Fruit fly (Drosophila melanogaster) whole organism, embryonic: Measurements from ENCODE around the gene Seipin.

Experiments used
- Ada2b ChIP-seq: fragments of 200-800 bp; sonication (Bioruptor generic); IDR thresholded peaks from 2 replicates; pipeline ENCODE4 v1.3.6; 2022; ENCODE audit warnings: missing biosample characterization, missing genetic modification characterization
- BEAF-32 ChIP-seq: fragments of 200-800 bp; sonication (Bioruptor generic); optimal IDR thresholded peaks from 3 replicates; lab custom pipeline; 2017; ENCODE audit warnings: missing biosample characterization, missing genetic modification characterization, mild to moderate bottlenecking, moderate library complexity, missing genetic modification reagents
- Bgb ChIP-seq: fragments of 200-800 bp; sonication (Bioruptor generic); IDR thresholded peaks from 2 replicates; pipeline ENCODE4 v1.3.6; 2022; ENCODE audit warnings: missing biosample characterization, missing genetic modification characterization; ENCODE audit not compliant: partially characterized antibody
- CG10543 ChIP-seq: fragments of 200-800 bp; sonication (Bioruptor generic); optimal IDR thresholded peaks from 3 replicates; lab custom pipeline; 2017; ENCODE audit warnings: missing biosample characterization, mild to moderate bottlenecking, missing genetic modification characterization, moderate library complexity
- CG10959 ChIP-seq: fragments of 200-800 bp; sonication (Bioruptor generic); IDR thresholded peaks from 2 replicates; pipeline ENCODE4 v1.3.6; 2022; ENCODE audit warnings: missing biosample characterization, missing genetic modification characterization
- CG12659 ChIP-seq: fragments of 200-800 bp; sonication (Bioruptor generic); optimal IDR thresholded peaks from 3 replicates; lab custom pipeline; 2017; ENCODE audit warnings: mild to moderate bottlenecking, missing biosample characterization, missing genetic modification reagents, missing genetic modification characterization
- CG13296 ChIP-seq: fragments of 200-800 bp; sonication (Bioruptor generic); optimal IDR thresholded peaks from 3 replicates; lab custom pipeline; 2018; ENCODE audit warnings: missing biosample characterization, mild to moderate bottlenecking, missing genetic modification characterization
- CG15514 ChIP-seq: fragments of 200-800 bp; sonication (Bioruptor generic); optimal IDR thresholded peaks from 3 replicates; lab custom pipeline; 2017; ENCODE audit warnings: missing biosample characterization, missing genetic modification characterization, mild to moderate bottlenecking, moderate library complexity, missing genetic modification reagents
- CG17186 ChIP-seq: fragments of 200-800 bp; sonication (Bioruptor generic); optimal IDR thresholded peaks from 3 replicates; lab custom pipeline; 2017; ENCODE audit warnings: missing biosample characterization, missing genetic modification reagents, missing genetic modification characterization
- CG18262 ChIP-seq: fragments of 200-800 bp; optimal IDR thresholded peaks from 3 replicates; lab custom pipeline; 2019; ENCODE audit warnings: missing biosample characterization, mild to moderate bottlenecking, missing genetic modification characterization, moderate library complexity
- CG2712 ChIP-seq: fragments of 200-800 bp; optimal IDR thresholded peaks from 3 replicates; lab custom pipeline; 2019; ENCODE audit warnings: missing biosample characterization, mild to moderate bottlenecking, missing genetic modification characterization, moderate library complexity
- CG30020 ChIP-seq: fragments of 200-800 bp; optimal IDR thresholded peaks from 2 replicates; lab custom pipeline; 2019; ENCODE audit warnings: missing biosample characterization, mild to moderate bottlenecking, missing genetic modification characterization, moderate library complexity
- CG31224 ChIP-seq: fragments of 200-800 bp; sonication (Bioruptor generic); IDR thresholded peaks from 2 replicates; pipeline ENCODE4 v1.3.6; 2022; ENCODE audit warnings: missing biosample characterization, missing genetic modification characterization
- CG31365 ChIP-seq: fragments of 200-800 bp; sonication (Bioruptor generic); optimal IDR thresholded peaks from 2 replicates; lab custom pipeline; 2018; ENCODE audit warnings: missing biosample characterization, mild to moderate bottlenecking, missing genetic modification characterization
- CG3163 ChIP-seq: fragments of 200-800 bp; sonication (Bioruptor generic); optimal IDR thresholded peaks from 3 replicates; lab custom pipeline; 2016; ENCODE audit warnings: missing biosample characterization, missing genetic modification characterization
- CG32532 ChIP-seq: fragments of 200-800 bp; sonication (Bioruptor generic); IDR thresholded peaks from 2 replicates; pipeline ENCODE4 v1.3.6; 2022; ENCODE audit warnings: missing biosample characterization, missing genetic modification characterization
- CG32767 ChIP-seq: fragments of 200-800 bp; sonication (Bioruptor generic); IDR thresholded peaks from 2 replicates; pipeline ENCODE4 v1.3.6; 2022; ENCODE audit warnings: missing biosample characterization, missing genetic modification characterization
- CG34224 ChIP-seq: fragments of 200-800 bp; sonication (Bioruptor generic); IDR thresholded peaks from 3 replicates; pipeline ENCODE4 v1.3.6; 2022; ENCODE audit warnings: missing biosample characterization, missing genetic modification characterization; ENCODE audit not compliant: partially characterized antibody
- CG34376 ChIP-seq: fragments of 200-800 bp; sonication (Bioruptor generic); optimal IDR thresholded peaks from 2 replicates; lab custom pipeline; 2018; ENCODE audit warnings: missing biosample characterization, mild to moderate bottlenecking, missing genetic modification characterization
- CG3847 ChIP-seq: fragments of 200-800 bp; sonication (Bioruptor generic); IDR thresholded peaks from 2 replicates; pipeline ENCODE4 v1.3.6; 2022; ENCODE audit warnings: missing biosample characterization, missing genetic modification characterization
- CG4282 ChIP-seq: fragments of 200-800 bp; sonication (Bioruptor generic); optimal IDR thresholded peaks from 2 replicates; lab custom pipeline; 2016; ENCODE audit warnings: missing biosample characterization, missing genetic modification characterization
- CG4854 ChIP-seq: fragments of 200-800 bp; sonication (Bioruptor generic); optimal IDR thresholded peaks from 2 replicates; lab custom pipeline; 2016; ENCODE audit warnings: missing biosample characterization, missing genetic modification characterization, inconsistent platforms
- CG6813 ChIP-seq: fragments of 200-800 bp; sonication (Bioruptor generic); optimal IDR thresholded peaks from 2 replicates; lab custom pipeline; 2017; ENCODE audit warnings: missing biosample characterization, missing genetic modification characterization, mild to moderate bottlenecking, moderate library complexity, missing genetic modification reagents
- CG7372 ChIP-seq: fragments of 200-800 bp; sonication (Bioruptor generic); IDR thresholded peaks from 2 replicates; pipeline ENCODE4 v1.3.6; 2022; ENCODE audit warnings: missing biosample characterization, missing genetic modification characterization
- CG7839 ChIP-seq: fragments of 200-800 bp; sonication (Bioruptor generic); optimal IDR thresholded peaks from 3 replicates; lab custom pipeline; 2018; ENCODE audit warnings: missing biosample characterization, mild to moderate bottlenecking, missing genetic modification characterization, moderate library complexity
- CG8089 ChIP-seq: fragments of 200-800 bp; sonication (Bioruptor generic); optimal IDR thresholded peaks from 3 replicates; lab custom pipeline; 2016; ENCODE audit warnings: missing biosample characterization, missing genetic modification characterization
- Dbx ChIP-seq: fragments of 200-800 bp; sonication (Bioruptor generic); IDR thresholded peaks from 3 replicates; pipeline ENCODE4 v1.3.6; 2022; ENCODE audit warnings: missing biosample characterization, missing genetic modification characterization
- Dfd ChIP-seq, 2 experiments: fragments of >200 bp; optimal IDR thresholded peaks; 2 replicates each; lab custom pipeline; 2017; ENCODE audit warnings: missing biosample characterization in 2 of 2, missing genetic modification characterization in 2 of 2
- Dll ChIP-seq: fragments of 200-800 bp; sonication (Bioruptor generic); IDR thresholded peaks from 4 replicates; pipeline ENCODE4 v1.3.6; 2022; ENCODE audit warnings: missing biosample characterization, missing genetic modification characterization; ENCODE audit not compliant: partially characterized antibody
- Drgx ChIP-seq: fragments of 200-800 bp; sonication (Bioruptor generic); IDR thresholded peaks from 2 replicates; pipeline ENCODE4 v1.3.6; 2022; ENCODE audit warnings: missing biosample characterization, missing genetic modification characterization
- Ets97D ChIP-seq: fragments of 200-800 bp; sonication (Bioruptor generic); optimal IDR thresholded peaks from 3 replicates; lab custom pipeline; 2016; ENCODE audit warnings: missing biosample characterization, missing genetic modification characterization
- Fer2 ChIP-seq: fragments of 200-800 bp; sonication (Bioruptor generic); optimal IDR thresholded peaks from 2 replicates; lab custom pipeline; 2018; ENCODE audit warnings: missing biosample characterization, mild to moderate bottlenecking, missing genetic modification characterization, moderate library complexity
- HmgZ ChIP-seq: fragments of 200-800 bp; sonication (Bioruptor generic); optimal IDR thresholded peaks from 2 replicates; lab custom pipeline; 2018; ENCODE audit warnings: missing biosample characterization, mild to moderate bottlenecking, missing genetic modification characterization
- Max ChIP-seq: fragments of 200-800 bp; sonication (Bioruptor generic); optimal IDR thresholded peaks from 2 replicates; lab custom pipeline; 2016; ENCODE audit warnings: missing biosample characterization, mild to moderate bottlenecking, missing genetic modification characterization
- Myb ChIP-seq: fragments of 200-800 bp; sonication (Bioruptor generic); optimal IDR thresholded peaks from 2 replicates; lab custom pipeline; 2016; ENCODE audit warnings: missing biosample characterization, missing genetic modification characterization
- Opbp ChIP-seq: fragments of 200-800 bp; sonication (Bioruptor generic); IDR thresholded peaks from 3 replicates; pipeline ENCODE4 v1.3.6; 2022; ENCODE audit warnings: missing biosample characterization, missing genetic modification characterization; ENCODE audit not compliant: partially characterized antibody
- Rx ChIP-seq: fragments of 200-800 bp; sonication (Bioruptor generic); IDR thresholded peaks from 2 replicates; pipeline ENCODE4 v1.3.6; 2022; ENCODE audit warnings: missing biosample characterization, missing genetic modification characterization
- YL-1 ChIP-seq: fragments of 200-800 bp; sonication (Bioruptor generic); optimal IDR thresholded peaks from 3 replicates; lab custom pipeline; 2017; ENCODE audit warnings: missing biosample characterization, mild to moderate bottlenecking, missing genetic modification characterization
- bbx ChIP-seq: fragments of 200-800 bp; sonication (Bioruptor generic); IDR thresholded peaks from 2 replicates; pipeline ENCODE4 v1.3.6; 2022; ENCODE audit warnings: missing biosample characterization, missing genetic modification characterization; ENCODE audit not compliant: partially characterized antibody
- dimm ChIP-seq: fragments of 200-800 bp; sonication (Bioruptor generic); IDR thresholded peaks from 2 replicates; pipeline ENCODE4 v1.3.6; 2022; ENCODE audit warnings: missing biosample characterization, missing genetic modification characterization
- gce ChIP-seq: fragments of 200-800 bp; sonication (Bioruptor generic); IDR thresholded peaks from 3 replicates; pipeline ENCODE4 v1.3.6; 2022; ENCODE audit warnings: missing biosample characterization, missing genetic modification characterization
- gfzf ChIP-seq: fragments of 200-800 bp; sonication (Bioruptor generic); optimal IDR thresholded peaks from 2 replicates; lab custom pipeline; 2016; ENCODE audit warnings: missing biosample characterization, mild to moderate bottlenecking, missing genetic modification characterization, moderate library complexity
- gsb-n ChIP-seq: fragments of 200-800 bp; sonication (Bioruptor generic); optimal IDR thresholded peaks from 3 replicates; lab custom pipeline; 2018; ENCODE audit warnings: missing biosample characterization, mild to moderate bottlenecking, missing genetic modification characterization
- hth ChIP-seq: fragments of >200 bp; optimal IDR thresholded peaks from 2 replicates; lab custom pipeline; 2017; ENCODE audit warnings: inconsistent platforms
- pfk ChIP-seq: fragments of 200-800 bp; sonication (Bioruptor generic); optimal IDR thresholded peaks from 2 replicates; lab custom pipeline; 2018; ENCODE audit warnings: missing biosample characterization, mild to moderate bottlenecking, missing genetic modification characterization, moderate library complexity
- phol ChIP-seq: fragments of 200-800 bp; sonication (Bioruptor generic); optimal IDR thresholded peaks from 3 replicates; lab custom pipeline; 2018; ENCODE audit warnings: missing biosample characterization, mild to moderate bottlenecking, missing genetic modification characterization, moderate library complexity
- psq ChIP-seq: fragments of 200-800 bp; sonication (Bioruptor generic); optimal IDR thresholded peaks from 2 replicates; lab custom pipeline; 2017; ENCODE audit warnings: missing biosample characterization, missing genetic modification characterization
- stwl ChIP-seq: fragments of 200-800 bp; sonication (Bioruptor generic); optimal IDR thresholded peaks from 3 replicates; lab custom pipeline; 2018; ENCODE audit warnings: missing biosample characterization, mild to moderate bottlenecking, missing genetic modification characterization, moderate library complexity

Seipin gene

dm6 chrX:2633847-2634776 is 14.5 kb downstream of the Seipin start, which contains the start of gene sgg (continued):
- peak; percentile 2 for TF ChIP-seq CG2712 (tag; lab: Kevin White, UChicago)
- peak; percentile 60 for TF ChIP-seq CG15514
- TF ChIP-seq Dbx, result no peak
- TF ChIP-seq CG6813 (GFP tag; lab: Kevin White, UChicago), result no peak
- TF ChIP-seq CG3847, result no peak
- TF ChIP-seq CG31224, result no peak
- peak; percentile 31 for TF ChIP-seq psq (GFP tag; lab: Kevin White, UChicago)
- TF ChIP-seq CG17186 (GFP tag; lab: Kevin White, UChicago), result peak; percentile 26
- peak; percentile 2 for TF ChIP-seq Ets97D (GFP tag; lab: Kevin White, UChicago)
- TF ChIP-seq hth, result no peak
- TF ChIP-seq Dll (GFP tag; lab: Robert Waterston, UW), result no peak
- peak; percentile 56 for TF ChIP-seq BEAF-32 (GFP tag; lab: Kevin White, UChicago)
- TF ChIP-seq Opbp (GFP tag; lab: Robert Waterston, UW), result 0 out of 3 replicates have a peak, but pooled peaks have one; percentile 17
- TF ChIP-seq Myb (GFP tag; lab: Kevin White, UChicago), result peak; percentile 93
- peak; percentile 71 for TF ChIP-seq stwl
- TF ChIP-seq Max (GFP tag; lab: Kevin White, UChicago), result no peak
- peak; percentile 42; the same call in 1 of the 2 replicates for TF ChIP-seq Bgb (GFP tag; lab: Robert Waterston, UW)
- TF ChIP-seq CG3163 (GFP tag; lab: Kevin White, UChicago), result no peak
- TF ChIP-seq CG34376, result no peak
- no peak for TF ChIP-seq Ada2b (GFP tag; lab: Robert Waterston, UW)
- TF ChIP-seq dimm (GFP tag; lab: Robert Waterston, UW), result no peak
- TF ChIP-seq CG10543 (GFP tag; lab: Kevin White, UChicago), result no peak
- TF ChIP-seq CG4854 (GFP tag; lab: Kevin White, UChicago), result no peak
- no peak for TF ChIP-seq Rx (GFP tag; lab: Robert Waterston, UW)
- TF ChIP-seq phol (tag; lab: Kevin White, UChicago), result peak; percentile 53
- peak; percentile 89 for TF ChIP-seq gfzf (GFP tag; lab: Kevin White, UChicago)
- TF ChIP-seq gsb-n, result no peak
- no peak for TF ChIP-seq CG8089 (GFP tag; lab: Kevin White, UChicago)
- TF ChIP-seq CG34224, result no peak
- TF ChIP-seq CG18262, result no peak
- no peak for TF ChIP-seq Fer2 (tag; lab: Kevin White, UChicago)
- peak; percentile 79 for TF ChIP-seq pfk
- TF ChIP-seq YL-1 (GFP tag; lab: Kevin White, UChicago), result peak; percentile 65
- TF ChIP-seq CG32767 (GFP tag; lab: Robert Waterston, UW), result no peak
- TF ChIP-seq CG32532 (GFP tag; lab: Robert Waterston, UW), result no peak
- TF ChIP-seq CG7372, result no peak
- peak; percentile 51 for TF ChIP-seq CG30020 (tag; lab: Kevin White, UChicago)
- no peak for TF ChIP-seq CG7839 (tag; lab: Kevin White, UChicago)
- TF ChIP-seq gce (GFP tag; lab: Robert Waterston, UW), result no peak
- no peak for TF ChIP-seq CG10959 (GFP tag; lab: Robert Waterston, UW)
- TF ChIP-seq CG4282 (GFP tag; lab: Kevin White, UChicago), result no peak
- TF ChIP-seq Drgx (GFP tag; lab: Robert Waterston, UW), result no peak
- no peak for TF ChIP-seq CG31365 (tag; lab: Kevin White, UChicago)
- no peak for TF ChIP-seq CG13296 (GFP tag; lab: Kevin White, UChicago)
- peak; percentile 22; the same call in 1 of the 2 replicates for TF ChIP-seq bbx
- peak; percentile 38 for TF ChIP-seq HmgZ (tag; lab: Kevin White, UChicago)
- TF ChIP-seq Dfd (GFP tag; optimal IDR thresholded peaks at IDR 0.05; lab: Kevin White, UChicago), result no peak
- TF ChIP-seq CG12659 (GFP tag; lab: Kevin White, UChicago), result peak; percentile 75
